Worm (Caenorhabditis elegans) whole organism, midembryonic: ENCODE results near the gene ceh-18.

Experiments
- T22C8.4 ChIP-seq: fragments of 200-800 bp; sonication (Bioruptor generic); IDR thresholded peaks from 2 replicates; pipeline ENCODE4 v1.3.6; 2022; ENCODE audit warnings: missing genetic modification characterization, missing compliant biosample characterization
- cog-1 ChIP-seq: sonication (generic microtip); optimal IDR thresholded peaks from 2 replicates; lab custom pipeline; 2016; ENCODE audit warnings: missing genetic modification characterization, missing compliant biosample characterization
- flt-1 ChIP-seq: fragments of 200-800 bp; sonication (Bioruptor generic); IDR thresholded peaks from 2 replicates; pipeline ENCODE4 v1.3.6; 2022; ENCODE audit warnings: missing genetic modification characterization, missing compliant biosample characterization
- klf-2 ChIP-seq: fragments of 200-800 bp; sonication (Bioruptor generic); conservative IDR thresholded peaks from 2 replicates; pipeline ENCODE4 v1.3.6; 2022; ENCODE audit warnings: missing genetic modification reagents, missing genetic modification characterization, missing compliant biosample characterization
- med-1 ChIP-seq: sonication (generic microtip); optimal IDR thresholded peaks from 2 replicates; lab custom pipeline; 2017; ENCODE audit warnings: missing genetic modification characterization, mild to moderate bottlenecking, missing compliant biosample characterization, antibody characterized with exemption, missing genetic modification reagents; ENCODE audit not compliant: insufficient read depth
- ref-1 ChIP-seq: fragments of 200-800 bp; sonication (Bioruptor generic); conservative IDR thresholded peaks from 2 replicates; pipeline ENCODE4 v1.3.6; 2022; ENCODE audit warnings: missing genetic modification reagents, missing genetic modification characterization, missing compliant biosample characterization
- tab-1 ChIP-seq: fragments of 200-800 bp; sonication (Bioruptor generic); IDR thresholded peaks from 2 replicates; pipeline ENCODE4 v1.3.6; 2022; ENCODE audit warnings: missing genetic modification characterization, missing compliant biosample characterization
- ztf-23 ChIP-seq: fragments of 200-800 bp; sonication (Bioruptor generic); IDR thresholded peaks from 2 replicates; pipeline ENCODE4 v1.3.6; 2022; ENCODE audit warnings: missing genetic modification reagents, missing genetic modification characterization, missing compliant biosample characterization
- ztf-29 ChIP-seq: fragments of 200-800 bp; sonication (Bioruptor generic); IDR thresholded peaks from 2 replicates; pipeline ENCODE4 v1.3.6; 2022; ENCODE audit warnings: missing genetic modification reagents, missing genetic modification characterization, missing compliant biosample characterization

The ceh-18 gene

ce11 chrX:3829605-3830004, 28.0 kb downstream of the ceh-18 start:
- TF ChIP-seq tab-1 (GFP tag; lab: Robert Waterston, UW) (no peak), med-1 (no peak)

DNA sequence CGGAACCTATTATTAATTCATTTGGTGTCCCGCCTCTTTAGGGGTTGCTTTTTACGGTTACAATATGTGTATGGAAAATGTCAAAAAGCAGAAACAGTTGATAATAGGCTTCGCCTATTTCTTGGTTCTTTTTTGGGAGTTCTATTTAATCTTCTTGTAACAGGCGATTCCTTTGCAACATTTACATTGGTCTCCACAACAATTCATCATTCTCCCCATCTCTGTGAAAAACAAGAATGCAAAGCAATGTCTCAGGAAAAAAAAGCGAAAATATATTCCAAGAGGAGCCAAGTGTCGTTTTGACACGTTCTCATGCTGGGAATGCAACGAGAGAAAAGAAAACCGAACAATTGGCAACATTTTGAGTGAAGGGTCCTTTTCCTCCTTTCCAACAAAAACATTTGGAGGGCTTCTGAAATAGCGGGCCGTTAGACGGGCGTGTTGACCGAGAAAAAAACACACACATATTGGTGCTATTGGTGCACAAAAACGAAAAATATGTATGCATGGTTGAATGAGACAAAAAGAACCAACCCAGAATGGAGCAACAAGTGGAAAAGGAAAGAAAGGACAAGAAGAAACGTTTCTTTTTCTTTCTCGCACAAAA, 28.9 kb downstream of the ceh-18 start:
- TF ChIP-seq ztf-23 (GFP tag; lab: Robert Waterston, UW): no peak
- no peak for TF ChIP-seq klf-2
- no peak for TF ChIP-seq tab-1 (GFP tag; lab: Robert Waterston, UW)
- no peak for TF ChIP-seq ztf-29 (GFP tag; lab: Robert Waterston, UW)

- TF ChIP-seq ref-1 (GFP tag; lab: Robert Waterston, UW): no peak
- no peak for TF ChIP-seq tab-1 (GFP tag; lab: Robert Waterston, UW)
- TF ChIP-seq flt-1: no peak
- TF ChIP-seq ztf-23 (GFP tag; lab: Robert Waterston, UW): no peak
- no peak for TF ChIP-seq cog-1 (tag; lab: Kevin White, UChicago)
- no peak for TF ChIP-seq T22C8.4 (GFP tag; lab: Robert Waterston, UW)
- TF ChIP-seq ztf-29 (GFP tag; lab: Robert Waterston, UW): no peak
These were observed 30.3 kb downstream of the ceh-18 start for ce11 chrX:3827311-3827710.

ce11 chrX:3826863-3827262, 30.7 kb downstream of the ceh-18 start, which contains the start of gene fkh-9:
TSS of gene fkh-9 (minus strand) at chrX:3826963.
- TF ChIP-seq tab-1 (GFP tag; lab: Robert Waterston, UW) (no peak), ztf-23 (GFP tag; lab: Robert Waterston, UW) (no peak), ztf-29 (GFP tag; lab: Robert Waterston, UW) (no peak), ref-1 (GFP tag; lab: Robert Waterston, UW) (no peak), flt-1 (no peak), cog-1 (tag; lab: Kevin White, UChicago) (no peak), T22C8.4 (GFP tag; lab: Robert Waterston, UW) (no peak), klf-2 (no peak), med-1 (no peak)

- TF ChIP-seq ztf-23 (GFP tag; lab: Robert Waterston, UW): no peak
- TF ChIP-seq tab-1 (GFP tag; lab: Robert Waterston, UW): no peak
- TF ChIP-seq med-1: no peak
These were observed 31.4 kb downstream of the ceh-18 start for ce11 chrX:3826172-3826571.

- TF ChIP-seq flt-1 (no peak), med-1 (no peak), ztf-29 (GFP tag; lab: Robert Waterston, UW) (no peak), ztf-23 (GFP tag; lab: Robert Waterston, UW) (no peak), cog-1 (tag; lab: Kevin White, UChicago) (no peak), tab-1 (GFP tag; lab: Robert Waterston, UW) (no peak), klf-2 (no peak), T22C8.4 (GFP tag; lab: Robert Waterston, UW) (no peak)
These were observed 32.5 kb downstream of the ceh-18 start for ce11 chrX:3824907-3825689.

DNA sequence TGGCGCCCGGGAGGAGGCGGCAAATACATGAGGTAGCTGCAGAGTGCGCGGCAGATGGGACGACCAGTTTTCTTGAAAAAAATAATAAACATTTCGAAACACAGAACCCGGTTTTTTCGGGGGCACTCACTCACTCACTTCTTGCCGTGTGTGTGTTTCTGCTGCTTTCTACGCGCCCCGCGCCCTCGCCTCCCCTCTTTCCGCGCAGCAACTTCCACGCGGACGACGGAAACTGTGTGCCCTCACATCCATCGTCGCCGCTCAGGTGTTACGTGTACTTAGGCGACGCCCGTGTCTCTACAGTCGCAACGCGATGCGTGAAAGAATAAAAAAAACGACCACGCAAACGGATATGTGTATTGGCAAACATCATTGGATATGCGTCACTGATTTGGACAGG, 33.2 kb downstream of the ceh-18 start:
- TF ChIP-seq ref-1 (GFP tag; lab: Robert Waterston, UW) (no peak), flt-1 (peak; percentile 24; the same call in 1 of the 2 replicates)

DNA sequence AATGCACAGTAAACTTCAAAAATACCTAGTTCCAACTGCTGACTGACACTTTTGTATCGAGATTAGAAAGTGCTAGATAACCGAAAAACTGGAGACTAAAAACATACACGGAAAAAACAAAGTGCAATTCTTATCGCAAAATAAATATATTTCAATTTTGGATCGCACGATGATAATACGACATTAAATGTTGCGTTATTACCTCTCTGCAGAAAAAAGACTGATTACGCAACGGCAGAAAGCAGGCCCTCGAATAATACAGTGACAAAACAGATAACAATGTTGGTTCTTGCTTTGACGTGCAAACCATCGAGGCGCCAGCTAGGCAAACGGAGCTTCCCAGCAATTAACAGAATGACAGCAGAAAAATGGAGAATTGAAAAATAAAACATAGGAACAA, 33.7 kb downstream of the ceh-18 start:
- TF ChIP-seq T22C8.4 (GFP tag; lab: Robert Waterston, UW) (no peak), med-1 (no peak), klf-2 (no peak), ztf-29 (GFP tag; lab: Robert Waterston, UW) (no peak), ref-1 (GFP tag; lab: Robert Waterston, UW) (no peak), tab-1 (GFP tag; lab: Robert Waterston, UW) (no peak), flt-1 (no peak), cog-1 (tag; lab: Kevin White, UChicago) (no peak), ztf-23 (GFP tag; lab: Robert Waterston, UW) (no peak)

ce11 chrX:3822061-3822460, 35.5 kb downstream of the ceh-18 start:
- TF ChIP-seq cog-1 (tag; lab: Kevin White, UChicago): no peak
- TF ChIP-seq ztf-23 (GFP tag; lab: Robert Waterston, UW): no peak
- TF ChIP-seq ref-1 (GFP tag; lab: Robert Waterston, UW): no peak
- no peak for TF ChIP-seq flt-1
- no peak for TF ChIP-seq ztf-29 (GFP tag; lab: Robert Waterston, UW)
- TF ChIP-seq med-1: no peak
- TF ChIP-seq klf-2: no peak
- no peak for TF ChIP-seq tab-1 (GFP tag; lab: Robert Waterston, UW)
- TF ChIP-seq T22C8.4 (GFP tag; lab: Robert Waterston, UW): no peak

ce11 chrX:3821609-3822008, 36.0 kb downstream of the ceh-18 start:
- no peak for TF ChIP-seq ref-1 (GFP tag; lab: Robert Waterston, UW)
- TF ChIP-seq cog-1 (tag; lab: Kevin White, UChicago): no peak
- TF ChIP-seq tab-1 (GFP tag; lab: Robert Waterston, UW): no peak
- no peak for TF ChIP-seq ztf-23 (GFP tag; lab: Robert Waterston, UW)
- TF ChIP-seq T22C8.4 (GFP tag; lab: Robert Waterston, UW): no peak
- no peak for TF ChIP-seq flt-1
- TF ChIP-seq klf-2: no peak
- no peak for TF ChIP-seq med-1
- no peak for TF ChIP-seq ztf-29 (GFP tag; lab: Robert Waterston, UW)
